Fruit fly (Drosophila melanogaster) whole organism, adult: Measurements from ENCODE around the gene CG14879.

Source experiments
- CG11617 ChIP-seq: fragments of 200-800 bp; sonication (Bioruptor generic); optimal IDR thresholded peaks from 2 replicates; lab custom pipeline; 2017; ENCODE audit warnings: mild to moderate bottlenecking, missing biosample characterization, missing genetic modification reagents, missing genetic modification characterization
- CG12768 ChIP-seq: fragments of 200-800 bp; sonication (Bioruptor generic); optimal IDR thresholded peaks from 2 replicates; lab custom pipeline; 2017; ENCODE audit warnings: missing biosample characterization, missing genetic modification characterization, mild to moderate bottlenecking, moderate library complexity, missing genetic modification reagents
- CG1620 ChIP-seq: fragments of 200-800 bp; sonication (Bioruptor generic); optimal IDR thresholded peaks from 2 replicates; lab custom pipeline; 2016; ENCODE audit warnings: missing biosample characterization, missing genetic modification characterization
- CG33017 ChIP-seq: fragments of 200-800 bp; sonication (Bioruptor generic); optimal IDR thresholded peaks from 2 replicates; lab custom pipeline; 2018; ENCODE audit warnings: missing biosample characterization, mild to moderate bottlenecking, missing genetic modification characterization, moderate library complexity
- CG5204 ChIP-seq: fragments of 200-800 bp; sonication (Bioruptor generic); optimal IDR thresholded peaks from 2 replicates; lab custom pipeline; 2016; ENCODE audit warnings: missing biosample characterization, missing genetic modification characterization
- CG7101 ChIP-seq: fragments of 200-800 bp; sonication (Bioruptor generic); optimal IDR thresholded peaks from 2 replicates; lab custom pipeline; 2018; ENCODE audit warnings: missing biosample characterization, mild to moderate bottlenecking, missing genetic modification characterization, moderate library complexity
- cic ChIP-seq: fragments of 200-800 bp; sonication (Bioruptor generic); optimal IDR thresholded peaks from 2 replicates; lab custom pipeline; 2017; ENCODE audit warnings: missing biosample characterization, mild to moderate bottlenecking, missing genetic modification characterization, moderate library complexity
- cnc ChIP-seq, 2 experiments: fragments of >200 bp; optimal IDR thresholded peaks; 2 replicates each; lab custom pipeline; 2017
- ovo ChIP-seq: fragments of 200-800 bp; sonication (Bioruptor generic); optimal IDR thresholded peaks from 2 replicates; lab custom pipeline; 2016; ENCODE audit warnings: missing biosample characterization, missing genetic modification characterization
- pad ChIP-seq: fragments of 200-800 bp; sonication (Bioruptor generic); optimal IDR thresholded peaks from 3 replicates; lab custom pipeline; 2017; ENCODE audit warnings: missing biosample characterization, missing genetic modification characterization, mild to moderate bottlenecking, moderate library complexity, missing genetic modification reagents
- tj ChIP-seq: fragments of 200-800 bp; sonication (Bioruptor generic); optimal IDR thresholded peaks from 3 replicates; lab custom pipeline; 2017; ENCODE audit warnings: missing biosample characterization, mild to moderate bottlenecking, missing genetic modification characterization, moderate library complexity

DNA sequence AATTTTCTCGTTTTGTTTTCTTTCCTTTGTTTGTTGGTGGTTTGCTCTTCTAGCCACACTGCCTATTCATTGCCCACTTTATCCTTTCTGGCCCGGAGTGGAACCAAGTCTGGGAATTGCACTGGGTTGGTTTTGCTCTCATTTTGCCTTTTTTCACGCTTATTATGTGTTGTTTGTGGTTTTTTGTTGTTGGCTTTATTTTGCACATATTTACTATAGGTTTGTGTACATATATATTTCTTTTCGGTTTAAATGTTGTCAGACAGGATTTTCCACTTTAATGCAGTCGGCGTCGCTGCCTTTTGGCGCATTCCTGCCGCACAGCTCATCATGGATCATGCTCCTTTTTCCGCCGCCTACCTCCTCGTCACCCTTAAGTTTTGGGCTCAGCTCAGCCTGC lies 14.7 kb downstream of the CG14879 start:
- no peak for TF ChIP-seq ovo (GFP tag; lab: Kevin White, UChicago)
- TF ChIP-seq CG5204 (GFP tag; lab: Kevin White, UChicago), result no peak
- no peak for TF ChIP-seq CG12768 (GFP tag; lab: Kevin White, UChicago)
- TF ChIP-seq tj, result no peak
- TF ChIP-seq cic, result no peak
- no peak for TF ChIP-seq pad
- no peak for TF ChIP-seq CG7101 (tag; lab: Kevin White, UChicago)
- TF ChIP-seq cnc (optimal IDR thresholded peaks at IDR 0.05; lab: Kevin White, UChicago), result no peak
- no peak for TF ChIP-seq CG33017 (tag; lab: Kevin White, UChicago)
- TF ChIP-seq CG11617 (GFP tag; lab: Kevin White, UChicago), result no peak
- no peak for TF ChIP-seq CG1620 (GFP tag; lab: Kevin White, UChicago)
